Worm (Caenorhabditis elegans): ENCODE data around the gene H28G03.3.

H28G03.3 gene

DNA sequence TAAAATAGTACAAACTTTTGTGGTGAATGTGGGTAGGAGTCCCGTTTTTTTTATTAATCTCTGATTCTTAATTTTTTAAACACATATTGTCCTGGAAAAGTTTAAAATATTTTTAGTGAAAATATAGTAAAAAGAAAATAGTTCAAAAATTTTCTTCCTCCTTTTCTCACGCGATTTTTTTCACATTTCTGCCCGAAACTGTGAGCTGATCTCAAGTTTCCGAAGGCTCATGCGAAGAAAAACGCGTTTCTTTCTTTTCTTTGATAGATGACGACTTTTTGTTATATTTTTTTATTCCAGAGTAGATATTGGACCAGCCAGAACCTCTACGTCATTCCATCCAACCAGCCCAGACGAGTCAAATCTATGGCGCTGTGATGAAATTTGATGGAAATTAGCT is 42.2 kb downstream of the H28G03.3 start, which contains the start of gene T03G11.9:
Gene T03G11.9 (plus strand): TSS at position 301 of the 400 bp plus-strand sequence.
- TF ChIP-seq zfp-3 (GFP tag; conservative IDR thresholded peaks at IDR 0.05): no peak
- peak in 1 of 2 experiments; percentile 22 for TF ChIP-seq unc-62 (GFP tag; optimal IDR thresholded peaks at IDR 0.05 in 1 of 2)
- no peak for TF ChIP-seq unc-62 (tag; optimal IDR thresholded peaks at IDR 0.05)
- no peak for TF ChIP-seq lin-39 (tag; optimal IDR thresholded peaks at IDR 0.05)

DNA sequence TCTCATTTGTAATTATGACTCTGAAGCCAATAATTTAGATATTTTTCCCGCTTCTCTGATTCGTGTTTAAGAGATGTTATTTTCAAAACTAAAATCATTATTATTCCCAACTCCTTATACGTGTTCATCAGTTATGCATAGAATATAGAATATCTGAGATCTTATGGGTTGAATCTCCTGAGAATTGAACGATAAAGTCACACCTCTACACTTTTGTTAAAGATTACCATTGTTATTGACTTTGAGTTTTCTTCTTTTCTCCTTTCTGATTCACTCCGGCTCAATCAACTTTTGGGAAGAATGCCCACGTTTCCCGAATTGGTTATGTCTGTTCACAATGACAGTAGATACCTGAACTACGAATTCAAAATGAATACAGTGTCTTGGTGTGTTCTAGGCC is 46.3 kb downstream of the H28G03.3 start, which contains the start of gene sru-48:
Gene sru-48 (plus strand): TSS at position 301 of the 400 bp plus-strand sequence.
- TF ChIP-seq egl-27 (tag; optimal IDR thresholded peaks at IDR 0.05) (no peak), aha-1 (tag) (peak; percentile 17)

ce11 chrX:5179050-5179449 is 47.1 kb downstream of the H28G03.3 start, which contains the start of gene metl-9:
TSS of gene metl-9 (minus strand) at chrX:5179150.
- TF ChIP-seq daf-19 (GFP tag; conservative IDR thresholded peaks at IDR 0.05) (no peak), aha-1 (tag) (peak; percentile 73)

DNA sequence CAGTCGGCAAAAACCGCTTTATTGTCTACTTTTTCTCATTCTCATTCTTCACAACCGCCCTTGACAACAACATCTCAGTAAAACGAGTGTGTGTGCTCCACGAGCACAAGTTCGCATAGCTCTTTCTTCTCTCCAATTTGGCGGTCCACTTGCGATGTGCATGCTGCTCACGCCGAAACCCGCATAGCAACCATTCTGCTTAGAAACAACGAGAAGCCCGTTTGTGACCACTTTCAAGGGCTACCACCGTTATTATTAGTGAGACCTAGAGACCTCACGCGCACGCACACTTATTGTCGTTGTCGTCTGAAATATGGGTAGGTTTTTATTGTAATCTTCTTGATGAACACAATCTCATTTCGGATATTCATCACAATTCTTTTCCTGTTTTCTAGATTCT is 51.9 kb downstream of the H28G03.3 start, which contains the start of gene zchc-1A:
Gene zchc-1A (plus strand): TSS at position 114 of the 400 bp plus-strand sequence.
- TF ChIP-seq daf-19 (GFP tag; conservative IDR thresholded peaks at IDR 0.05): 0 out of 2 replicates have a peak, but pooled peaks have one; percentile 19
- TF ChIP-seq nhr-6 (tag; optimal IDR thresholded peaks at IDR 0.05): no peak
- peak in 1 of 2 experiments; percentile 54 for TF ChIP-seq unc-62 (GFP tag; optimal IDR thresholded peaks at IDR 0.05 in 1 of 2)
- TF ChIP-seq unc-62 (tag; optimal IDR thresholded peaks at IDR 0.05): no peak
- no peak for TF ChIP-seq D1046.2 (GFP tag; IDR thresholded peaks at IDR 0.05)

DNA sequence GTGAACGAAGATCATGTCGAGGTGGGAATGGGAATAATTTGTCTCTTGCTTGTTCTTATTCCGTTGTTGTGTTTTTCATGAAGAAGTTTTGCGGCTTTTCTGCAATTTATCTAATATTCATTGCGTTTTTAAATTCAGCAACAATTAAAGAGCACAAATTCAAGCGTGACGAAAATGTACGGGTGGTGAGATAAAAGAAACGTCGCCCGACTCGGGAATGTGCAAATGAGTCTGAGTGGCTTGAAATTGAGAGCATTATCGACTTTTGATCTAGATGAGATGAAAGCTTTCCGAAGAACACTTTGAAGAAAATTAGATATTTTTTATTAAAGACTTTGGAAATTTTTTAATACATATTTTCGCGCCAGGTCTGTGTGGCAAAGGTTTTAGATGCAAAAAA is 55.1 kb downstream of the H28G03.3 start, which contains the start of gene T03G11.10:
Gene T03G11.10 (minus strand): TSS at position 101 of the 400 bp plus-strand sequence.
- no peak for TF ChIP-seq ceh-20 (GFP tag; IDR thresholded peaks at IDR 0.05)
- TF ChIP-seq ceh-62 (tag; optimal IDR thresholded peaks at IDR 0.05): no peak
- TF ChIP-seq mxl-2 (GFP tag; conservative IDR thresholded peaks at IDR 0.05): no peak
- TF ChIP-seq ztf-7 (tag; optimal IDR thresholded peaks at IDR 0.05): no peak
- no peak for TF ChIP-seq lim-7 (GFP tag; IDR thresholded peaks at IDR 0.05)

Measured in whole organism, L4 larva.